Worm (Caenorhabditis elegans): ENCODE results near the gene set-11.

ce11 chrII:2705200-2705599 lies 12.8 kb upstream of the set-11 start, which contains the start of gene srh-128:
- TF ChIP-seq K02D7.2 (tag; optimal IDR thresholded peaks at IDR 0.05) (no peak), pha-4 (tag; optimal IDR thresholded peaks at IDR 0.05) (no peak), unc-42 (tag; optimal IDR thresholded peaks at IDR 0.05) (no peak), ama-1 (optimal IDR thresholded peaks at IDR 0.05) (no peak), hlh-15 (tag; optimal IDR thresholded peaks at IDR 0.05) (no peak), Y22D7AL.16 (tag; optimal IDR thresholded peaks at IDR 0.05) (no peak), F13H6.1 (tag; optimal IDR thresholded peaks at IDR 0.05) (no peak)
